Fruit fly (Drosophila melanogaster) whole organism, embryonic: ENCODE data around the gene CG7408.

ENCODE experiments used
- CG32532 ChIP-seq: fragments of 200-800 bp; sonication (Bioruptor generic); IDR thresholded peaks from 2 replicates; pipeline ENCODE4 v1.3.6; 2022; ENCODE audit warnings: missing biosample characterization, missing genetic modification characterization
- CG33557 ChIP-seq: fragments of 200-800 bp; sonication (Bioruptor generic); optimal IDR thresholded peaks from 2 replicates; lab custom pipeline; 2019; ENCODE audit warnings: missing biosample characterization, mild to moderate bottlenecking, missing genetic modification characterization, moderate library complexity
- CG4404 ChIP-seq: fragments of 200-800 bp; sonication (Bioruptor generic); IDR thresholded peaks from 2 replicates; pipeline ENCODE4 v1.3.6; 2022; ENCODE audit warnings: missing biosample characterization, missing genetic modification characterization
- CG8290 ChIP-seq, 3 experiments: fragments of 200-800 bp; sonication (Bioruptor generic); optimal IDR thresholded peaks; 2 replicates each; lab custom pipeline; 2016 to 2019; ENCODE audit warnings: missing biosample characterization in 3 of 3, missing genetic modification characterization in 3 of 3, mild to moderate bottlenecking in 2 of 3, moderate library complexity in 1 of 3
- Ets65A ChIP-seq: fragments of 200-800 bp; sonication (Bioruptor generic); peaks from one replicate; lab custom pipeline; 2016; ENCODE audit warnings: missing biosample characterization, missing genetic modification characterization
- Hr78 ChIP-seq, 2 experiments: fragments of 200-800 bp in 1 of 2; fragments of >200 bp in 1 of 2; sonication (Bioruptor generic) in 1 of 2; optimal IDR thresholded peaks; 2 replicates each; lab custom pipeline; 2017 to 2019; ENCODE audit warnings: missing biosample characterization in 2 of 2, missing genetic modification characterization in 2 of 2, mild to moderate bottlenecking in 1 of 2, moderate library complexity in 1 of 2
- Rfx ChIP-seq: fragments of 200-800 bp; sonication (Bioruptor generic); IDR thresholded peaks from 2 replicates; pipeline ENCODE4 v1.3.6; 2022; ENCODE audit warnings: missing biosample characterization, missing genetic modification characterization
- abd-A ChIP-seq: fragments of 200-800 bp; sonication (Bioruptor generic); optimal IDR thresholded peaks from 3 replicates; lab custom pipeline; 2019; ENCODE audit warnings: missing biosample characterization, mild to moderate bottlenecking, missing genetic modification characterization, moderate library complexity
- gcm ChIP-seq: fragments of 200-800 bp; sonication (Bioruptor generic); optimal IDR thresholded peaks from 2 replicates; lab custom pipeline; 2019; ENCODE audit warnings: missing biosample characterization, mild to moderate bottlenecking, missing genetic modification characterization, moderate library complexity
- org-1 ChIP-seq: fragments of 200-800 bp; sonication (Bioruptor generic); optimal IDR thresholded peaks from 2 replicates; lab custom pipeline; 2017; ENCODE audit warnings: missing biosample characterization, missing genetic modification characterization
- sens ChIP-seq: fragments of 200-800 bp; sonication (Bioruptor generic); peaks from one replicate; lab custom pipeline; 2016; ENCODE audit warnings: missing biosample characterization, missing genetic modification characterization
- sob ChIP-seq: fragments of 200-800 bp; sonication (Bioruptor generic); IDR thresholded peaks from 2 replicates; pipeline ENCODE4 v1.3.6; 2022; ENCODE audit warnings: missing biosample characterization, missing genetic modification characterization

The CG7408 gene

dm6 chr3L:17931887-17932286 is 53.0 kb downstream of the CG7408 start (continued):
- TF ChIP-seq CG33557 (GFP tag; lab: Kevin White, UChicago) (no peak), abd-A (peak; percentile 70), CG4404 (GFP tag; lab: Robert Waterston, UW) (no peak), sens (GFP tag; lab: Kevin White, UChicago) (peak; percentile 37)

DNA sequence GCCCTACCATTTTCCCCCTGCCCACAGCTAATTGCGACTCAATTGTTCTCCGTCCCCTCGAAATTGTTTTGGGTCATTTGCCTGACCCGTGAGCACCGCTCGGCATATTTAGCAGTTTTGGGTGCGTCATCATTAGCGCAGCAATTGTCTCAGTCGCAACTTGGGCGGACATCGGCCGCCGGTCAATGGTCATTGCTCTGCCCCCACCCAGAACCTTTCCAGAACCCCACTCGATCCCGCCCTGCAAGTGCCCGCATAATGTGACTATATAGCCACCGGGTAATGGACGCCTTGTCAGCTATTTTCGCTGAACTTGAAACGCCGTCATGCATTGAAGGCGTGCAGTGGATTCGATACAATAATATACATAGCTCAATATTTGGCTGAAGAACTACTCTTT is 54.2 kb downstream of the CG7408 start:
- TF ChIP-seq Rfx (GFP tag; lab: Robert Waterston, UW) (0 out of 2 replicates have a peak, but pooled peaks have one; percentile 25), org-1 (GFP tag; lab: Kevin White, UChicago) (no peak), sob (GFP tag; lab: Robert Waterston, UW) (peak; percentile 33; the same call in 1 of the 2 replicates), Hr78 (GFP tag; optimal IDR thresholded peaks at IDR 0.05; lab: Kevin White, UChicago) (peak in 1 of 2 experiments; percentile 7), gcm (GFP tag; lab: Kevin White, UChicago) (peak; percentile 69), CG32532 (GFP tag; lab: Robert Waterston, UW) (no peak), Ets65A (peak; percentile 42), CG8290 (GFP tag; optimal IDR thresholded peaks at IDR 0.05; lab: Kevin White, UChicago) (no peak), CG8290 (tag; optimal IDR thresholded peaks at IDR 0.05; lab: Kevin White, UChicago) (peak in 1 of 2 experiments; percentile 46)
